Worm (Caenorhabditis elegans) whole organism, L4 larva: ENCODE data around the gene mfsd-6.
"Not testable (repeated sequence)": the region's sequence is repeated elsewhere in the genome, so short reads cannot be mapped to it uniquely, and the experiment has no call there.

ENCODE experiments used
- F10B5.3 ChIP-seq: sonication (generic microtip); optimal IDR thresholded peaks from 2 replicates; lab custom pipeline; 2016; ENCODE audit warnings: mild to moderate bottlenecking, missing genetic modification characterization, missing compliant biosample characterization
- R02D3.7 ChIP-seq: fragments of 150-350 bp; sonication (generic microtip); optimal IDR thresholded peaks from 3 replicates; lab custom pipeline; 2014; ENCODE audit warnings: missing biosample characterization, missing genetic modification characterization
- T20F7.1 ChIP-seq: fragments of 200-800 bp; sonication (Bioruptor generic); optimal IDR thresholded peaks from 2 replicates; lab custom pipeline; 2018; ENCODE audit warnings: mild to moderate bottlenecking, missing genetic modification characterization, missing compliant biosample characterization
- Y48G9A.11 ChIP-seq: fragments of 200-800 bp; sonication (Bioruptor generic); IDR thresholded peaks from 2 replicates; pipeline ENCODE4 v1.3.6; 2022; ENCODE audit warnings: missing genetic modification reagents, missing genetic modification characterization, missing compliant biosample characterization
- Y75B8A.6 ChIP-seq: fragments of 200-800 bp; sonication (Bioruptor generic); IDR thresholded peaks from 2 replicates; pipeline ENCODE4 v1.3.6; 2022; ENCODE audit warnings: missing genetic modification reagents, missing genetic modification characterization, missing compliant biosample characterization
- aha-1 ChIP-seq: fragments of 150-350 bp; peaks from one replicate; lab custom pipeline; 2014; ENCODE audit warnings: missing biosample characterization, missing genetic modification characterization
- aly-2 ChIP-seq: sonication (generic microtip); optimal IDR thresholded peaks from 2 replicates; lab custom pipeline; 2018; ENCODE audit warnings: missing biosample characterization, missing genetic modification characterization
- attf-4 ChIP-seq: sonication (generic microtip); optimal IDR thresholded peaks from 3 replicates; lab custom pipeline; 2017; ENCODE audit warnings: missing biosample characterization, missing genetic modification characterization
- ceh-20 ChIP-seq: fragments of 200-800 bp; sonication (Bioruptor generic); IDR thresholded peaks from 2 replicates; pipeline ENCODE4 v1.3.6; 2022; ENCODE audit warnings: missing genetic modification reagents, missing genetic modification characterization, missing compliant biosample characterization
- ceh-28 ChIP-seq: fragments of 150-350 bp; optimal IDR thresholded peaks from 2 replicates; lab custom pipeline; 2014; ENCODE audit warnings: missing biosample characterization, missing genetic modification reagents, missing genetic modification characterization
- ceh-32 ChIP-seq: sonication (generic microtip); optimal IDR thresholded peaks from 2 replicates; lab custom pipeline; 2016; ENCODE audit warnings: mild to moderate bottlenecking, missing genetic modification characterization, missing compliant biosample characterization; ENCODE audit not compliant: poor library complexity
- ctbp-1 ChIP-seq: fragments of 200-800 bp; sonication (Bioruptor generic); IDR thresholded peaks from 2 replicates; pipeline ENCODE4 v1.3.6; 2022; ENCODE audit warnings: missing genetic modification reagents, missing genetic modification characterization, missing compliant biosample characterization
- daf-8 ChIP-seq: fragments of 200-800 bp; sonication (Bioruptor generic); IDR thresholded peaks from 2 replicates; pipeline ENCODE4 v1.3.6; 2022; ENCODE audit warnings: missing genetic modification characterization, missing compliant biosample characterization
- dmd-6 ChIP-seq: fragments of 200-800 bp; sonication (Bioruptor generic); IDR thresholded peaks from 2 replicates; pipeline ENCODE4 v1.3.6; 2022; ENCODE audit warnings: missing genetic modification reagents, missing genetic modification characterization, missing compliant biosample characterization
- dmd-9 ChIP-seq: fragments of 200-800 bp; sonication (Bioruptor generic); IDR thresholded peaks from 2 replicates; pipeline ENCODE4 v1.3.6; 2022; ENCODE audit warnings: missing genetic modification reagents, missing genetic modification characterization, missing compliant biosample characterization
- dpl-1 ChIP-seq: fragments of 150-350 bp; optimal IDR thresholded peaks from 2 replicates; lab custom pipeline; 2014; ENCODE audit warnings: missing biosample characterization, missing genetic modification reagents, missing genetic modification characterization
- fkh-10 ChIP-seq: fragments of 150-350 bp; optimal IDR thresholded peaks from 2 replicates; lab custom pipeline; 2014; ENCODE audit warnings: missing biosample characterization, missing genetic modification reagents, missing genetic modification characterization
- hif-1 ChIP-seq, 2 experiments: sonication (generic microtip); optimal IDR thresholded peaks; 2 replicates each; lab custom pipeline; 2016 to 2017; ENCODE audit warnings: missing compliant biosample characterization in 2 of 2, missing genetic modification characterization in 2 of 2, missing genetic modification reagents in 2 of 2, missing genotype in 2 of 2, mild to moderate bottlenecking in 1 of 2
- lir-3 ChIP-seq: sonication (generic microtip); optimal IDR thresholded peaks from 2 replicates; lab custom pipeline; 2016; ENCODE audit warnings: mild to moderate bottlenecking, missing genetic modification characterization, missing compliant biosample characterization
- madf-9 ChIP-seq: fragments of 200-800 bp; sonication (Bioruptor generic); conservative IDR thresholded peaks from 2 replicates; pipeline ENCODE4 v1.3.6; 2022; ENCODE audit warnings: missing genetic modification reagents, missing genetic modification characterization, missing compliant biosample characterization
- mes-2 ChIP-seq: sonication (generic microtip); optimal IDR thresholded peaks from 2 replicates; lab custom pipeline; 2016; ENCODE audit warnings: missing genotype, mild to moderate bottlenecking, missing genetic modification characterization, missing compliant biosample characterization; ENCODE audit not compliant: poor library complexity, severe bottlenecking
- mxl-2 ChIP-seq: fragments of 200-800 bp; sonication (Bioruptor generic); conservative IDR thresholded peaks from 2 replicates; pipeline ENCODE4 v1.3.6; 2022; ENCODE audit warnings: missing genetic modification reagents, missing genetic modification characterization, missing compliant biosample characterization
- nhr-111 ChIP-seq: fragments of 200-800 bp; sonication (Bioruptor generic); optimal IDR thresholded peaks from 2 replicates; lab custom pipeline; 2018; ENCODE audit warnings: mild to moderate bottlenecking, missing genetic modification characterization, missing compliant biosample characterization
- nhr-237 ChIP-seq: sonication (generic microtip); optimal IDR thresholded peaks from 2 replicates; lab custom pipeline; 2017; ENCODE audit warnings: missing biosample characterization, missing genetic modification characterization
- nhr-76 ChIP-seq: fragments of 150-350 bp; optimal IDR thresholded peaks from 2 replicates; lab custom pipeline; 2014; ENCODE audit warnings: missing biosample characterization, missing genetic modification characterization
- pha-4 ChIP-seq, 2 experiments: fragments of 150-350 bp in 1 of 2; fragments of 200-800 bp in 1 of 2; sonication (Bioruptor generic) in 1 of 2; IDR thresholded peaks in 1 of 2; optimal IDR thresholded peaks in 1 of 2; 2 replicates each; pipeline versions ENCODE4 v1.3.6 to Lab custom; 2014 to 2022; ENCODE audit warnings: missing genetic modification characterization in 2 of 2, missing genetic modification reagents in 2 of 2, missing biosample characterization in 1 of 2, missing compliant biosample characterization in 1 of 2
- set-16 ChIP-seq: fragments of 200-800 bp; sonication (Bioruptor generic); IDR thresholded peaks from 2 replicates; pipeline ENCODE4 v1.3.6; 2022; ENCODE audit warnings: missing genetic modification reagents, missing genetic modification characterization, missing compliant biosample characterization
- snpc-1.2 ChIP-seq: fragments of 200-800 bp; sonication (Bioruptor generic); IDR thresholded peaks from 2 replicates; pipeline ENCODE4 v1.3.6; 2022; ENCODE audit warnings: missing genetic modification reagents, missing genetic modification characterization, missing compliant biosample characterization
- zag-1 ChIP-seq: fragments of 150-350 bp; optimal IDR thresholded peaks from 2 replicates; lab custom pipeline; 2014; ENCODE audit warnings: missing biosample characterization, missing genetic modification characterization
- zip-2 ChIP-seq: fragments of 150-350 bp; optimal IDR thresholded peaks from 2 replicates; lab custom pipeline; 2014; ENCODE audit warnings: missing biosample characterization, missing genetic modification characterization
- ztf-11 ChIP-seq: fragments of 150-350 bp; optimal IDR thresholded peaks from 2 replicates; lab custom pipeline; 2014; ENCODE audit warnings: missing biosample characterization, missing genetic modification characterization

The mfsd-6 gene

ce11 chrIII:7601084-7601483, 21.9 kb upstream of the mfsd-6 start:
- TF ChIP-seq Y48G9A.11 (GFP tag; lab: Robert Waterston, UW), result peak; percentile 98

- not testable (repeated sequence) for TF ChIP-seq madf-9 (GFP tag; lab: Robert Waterston, UW); nhr-111; set-16
Measured at ce11 chrIII:7594482-7594881, 15.3 kb upstream of the mfsd-6 start, which contains the start of gene Y80D4G.2. Gene Y80D4G.2, minus strand, starts transcription at chrIII:7594582.

- TF ChIP-seq mxl-2 (GFP tag; lab: Robert Waterston, UW) (no peak), ceh-20 (GFP tag; lab: Robert Waterston, UW) (no peak), daf-8 (GFP tag; lab: Robert Waterston, UW) (no peak), ctbp-1 (GFP tag; lab: Robert Waterston, UW) (no peak), madf-9 (GFP tag; lab: Robert Waterston, UW) (no peak), zag-1 (tag; lab: Kevin White, UChicago) (no peak), snpc-1.2 (GFP tag; lab: Robert Waterston, UW) (no peak), set-16 (no peak), F10B5.3 (no peak), ceh-32 (tag; lab: Kevin White, UChicago) (no peak), dmd-9 (GFP tag; lab: Robert Waterston, UW) (no peak), aha-1 (tag; lab: Kevin White, UChicago) (no peak), attf-4 (tag; lab: Kevin White, UChicago) (no peak), hif-1 (tag; optimal IDR thresholded peaks at IDR 0.05; lab: Kevin White, UChicago) (no peak)
Measured at ce11 chrIII:7593285-7593928, 14.2 kb upstream of the mfsd-6 start, which contains the start of gene R13A5.11. Gene R13A5.11, minus strand, starts transcription at chrIII:7593335.

- TF ChIP-seq zip-2 (tag; lab: Kevin White, UChicago), result no peak
- TF ChIP-seq lir-3, result no peak
- TF ChIP-seq fkh-10 (GFP tag; lab: Kevin White, UChicago), result no peak
- no peak for TF ChIP-seq ztf-11
- no peak for TF ChIP-seq nhr-237 (tag; lab: Kevin White, UChicago)
- no peak for TF ChIP-seq nhr-76 (tag; lab: Kevin White, UChicago)
Measured at ce11 chrIII:7588214-7588613, 9.0 kb upstream of the mfsd-6 start, which contains the start of gene R13A5.15. Gene R13A5.15, minus strand, starts transcription at chrIII:7588314.

- TF ChIP-seq T20F7.1 (GFP tag; lab: Kevin White, UChicago) (peak; percentile 11), dpl-1 (GFP tag; lab: Kevin White, UChicago) (peak; percentile 48), R02D3.7 (tag; lab: Kevin White, UChicago) (peak; percentile 79), mes-2 (tag; lab: Kevin White, UChicago) (peak; percentile 77), aly-2 (tag; lab: Kevin White, UChicago) (no peak), dmd-6 (no peak; the same call in 1 of the 2 replicates), pha-4 (GFP tag; IDR thresholded peaks at IDR 0.05; lab: Robert Waterston, UW) (no peak), pha-4 (tag; optimal IDR thresholded peaks at IDR 0.05; lab: Kevin White, UChicago) (peak; percentile 52)
- TF ChIP-seq, all 104 proteins: peak for 5
Measured at ce11 chrIII:7584131-7584646, 5.0 kb upstream of the mfsd-6 start, which contains the start of gene cup-5. Gene cup-5, plus strand, starts transcription at chrIII:7584181.

- no peak for TF ChIP-seq ceh-28 (tag; lab: Kevin White, UChicago)
- TF ChIP-seq Y75B8A.6 (GFP tag; lab: Robert Waterston, UW), result no peak
- TF ChIP-seq, all 104 proteins: peak for 0
Measured at ce11 chrIII:7582885-7583284, 3.7 kb upstream of the mfsd-6 start, which contains the start of gene R13A5.10. Gene R13A5.10, minus strand, starts transcription at chrIII:7582985.
